Worm (Caenorhabditis elegans): ENCODE measurements around the gene Y60C6A.1.

Y60C6A.1 gene

DNA sequence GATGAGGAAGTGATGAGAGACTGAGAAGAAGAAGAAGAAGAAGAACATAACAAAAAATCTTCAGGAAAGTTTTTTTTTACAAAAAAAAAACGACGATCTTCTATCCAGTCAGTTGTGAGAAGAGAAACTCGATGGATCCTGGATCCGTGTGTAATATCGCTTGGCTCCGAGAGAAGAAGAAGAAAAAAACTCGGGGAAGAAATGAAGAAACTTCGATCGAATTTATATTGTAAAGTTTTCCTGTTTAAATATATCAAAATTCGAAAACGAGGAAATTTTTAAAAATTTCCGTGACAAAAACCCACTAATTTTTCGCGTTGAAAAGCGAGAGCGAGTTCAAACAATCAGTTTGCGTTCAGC lies 39.9 kb downstream of the Y60C6A.1 start, which contains the start of gene adss-1:
Gene adss-1, minus strand, starts transcription at position 101 of the 360 bp plus-strand sequence.
- no peak for TF ChIP-seq unc-62 (GFP tag; optimal IDR thresholded peaks at IDR 0.05)

DNA sequence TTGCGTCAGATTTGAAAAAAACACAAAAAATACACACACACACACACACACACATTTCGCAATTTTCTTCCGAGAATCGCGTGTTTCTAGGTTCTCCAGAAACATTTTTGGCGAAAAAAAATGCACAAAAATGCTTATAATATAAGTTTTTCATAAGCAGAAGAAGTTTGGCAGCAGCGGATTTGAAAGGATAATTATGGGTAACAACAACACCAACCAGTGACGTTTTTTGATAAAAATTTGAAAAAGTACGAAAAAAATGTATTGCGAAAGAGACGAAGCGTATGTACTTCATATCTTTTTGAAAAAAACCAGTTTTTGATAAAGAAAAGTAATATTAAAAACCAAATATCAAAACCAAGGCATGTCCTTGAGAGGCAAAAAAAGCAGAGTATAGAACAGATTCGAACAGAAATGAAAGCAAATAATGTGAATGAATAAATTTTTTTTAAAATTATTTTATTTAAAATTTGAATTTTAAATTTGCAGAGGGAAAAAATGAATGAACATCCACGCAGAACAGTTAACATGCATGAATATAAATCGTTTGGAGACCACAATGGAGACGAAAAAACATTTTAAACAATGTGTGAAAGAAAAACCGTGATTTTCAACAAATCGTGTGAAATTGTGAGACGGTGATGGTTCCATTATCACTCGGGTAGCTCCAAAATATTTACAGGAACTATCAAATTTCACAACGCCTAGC lies 40.4 kb downstream of the Y60C6A.1 start:
- TF ChIP-seq unc-62 (GFP tag; optimal IDR thresholded peaks at IDR 0.05): no peak

DNA sequence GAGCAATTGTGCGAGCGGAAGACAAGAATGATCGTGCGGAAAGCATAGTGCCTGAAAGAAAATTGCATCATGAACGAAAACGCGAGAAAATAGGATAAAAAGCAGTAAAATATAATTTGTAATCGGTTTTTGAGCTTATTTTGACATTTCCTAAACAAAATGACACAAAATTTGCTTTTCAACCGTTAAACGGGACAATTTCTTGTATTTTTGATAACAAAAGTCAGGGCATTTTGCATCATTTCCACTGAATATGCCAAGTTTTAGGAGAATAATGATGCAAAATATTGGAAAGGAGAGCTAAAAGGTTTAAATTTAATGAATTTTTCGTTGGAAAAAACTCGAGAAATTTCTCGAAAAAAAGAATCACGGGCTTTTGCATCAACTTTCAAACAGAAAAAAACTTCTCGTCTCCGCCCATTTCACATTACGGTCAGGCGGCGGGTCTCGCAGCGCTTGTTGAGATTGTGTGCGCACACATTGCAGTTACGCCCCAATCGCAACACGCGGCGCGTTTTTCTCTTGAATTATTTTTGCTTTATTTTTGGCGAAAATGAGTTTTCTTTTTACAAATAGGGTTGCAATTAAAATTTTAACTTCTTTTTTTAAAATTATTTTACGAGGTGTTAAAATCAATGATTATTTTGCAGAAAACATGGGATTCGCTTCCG lies 43.4 kb downstream of the Y60C6A.1 start, which contains the start of the genes hsp-6 and C37H5.5:
Gene hsp-6, minus strand, starts transcription at position 51 of the 671 bp plus-strand sequence.
Gene C37H5.5, plus strand, starts transcription at position 651 of the 671 bp plus-strand sequence.
- TF ChIP-seq unc-62 (GFP tag; optimal IDR thresholded peaks at IDR 0.05): no peak

Measured in whole organism, dauer.